Worm (Caenorhabditis elegans) whole organism, L4 larva: ENCODE measurements around the gene srw-15.

Source experiments
- Y105C5A.15 ChIP-seq: fragments of 200-800 bp; sonication (Bioruptor generic); IDR thresholded peaks from 2 replicates; pipeline ENCODE4 v1.3.6; 2022; ENCODE audit warnings: missing genetic modification characterization, missing compliant biosample characterization
- ZK546.5 ChIP-seq, 2 experiments: sonication (generic microtip); optimal IDR thresholded peaks; 2 replicates each; lab custom pipeline; 2017; ENCODE audit warnings: missing biosample characterization in 2 of 2, missing genetic modification characterization in 2 of 2
- aly-2 ChIP-seq: sonication (generic microtip); optimal IDR thresholded peaks from 2 replicates; lab custom pipeline; 2018; ENCODE audit warnings: missing biosample characterization, missing genetic modification characterization
- ceh-20 ChIP-seq: fragments of 200-800 bp; sonication (Bioruptor generic); IDR thresholded peaks from 2 replicates; pipeline ENCODE4 v1.3.6; 2022; ENCODE audit warnings: missing genetic modification reagents, missing genetic modification characterization, missing compliant biosample characterization
- ceh-44 ChIP-seq: fragments of 200-800 bp; sonication (Bioruptor generic); IDR thresholded peaks from 2 replicates; pipeline ENCODE4 v1.3.6; 2022; ENCODE audit warnings: missing genetic modification reagents, missing genetic modification characterization, missing compliant biosample characterization
- lin-13 ChIP-seq: fragments of 150-350 bp; optimal IDR thresholded peaks from 2 replicates; lab custom pipeline; 2014; ENCODE audit warnings: missing biosample characterization, missing genetic modification reagents, missing genetic modification characterization
- lin-15B ChIP-seq: fragments of 150-350 bp; sonication (generic microtip); optimal IDR thresholded peaks from 3 replicates; lab custom pipeline; 2014; ENCODE audit warnings: missing biosample characterization, missing genetic modification characterization
- lir-3 ChIP-seq: sonication (generic microtip); optimal IDR thresholded peaks from 2 replicates; lab custom pipeline; 2016; ENCODE audit warnings: mild to moderate bottlenecking, missing genetic modification characterization, missing compliant biosample characterization
- nhr-102 ChIP-seq: sonication (generic microtip); optimal IDR thresholded peaks from 2 replicates; lab custom pipeline; 2016; ENCODE audit warnings: mild to moderate bottlenecking, missing genetic modification characterization, moderate library complexity, missing compliant biosample characterization
- pqm-1 ChIP-seq: sonication (generic microtip); optimal IDR thresholded peaks from 2 replicates; lab custom pipeline; 2017; ENCODE audit warnings: missing biosample characterization, missing genetic modification characterization

ce11 chrV:15226206-15226605, 4.1 kb upstream of the srw-15 start:
- TF ChIP-seq lir-3 (tag; lab: Kevin White, UChicago) (no peak), lin-15B (tag; lab: Kevin White, UChicago) (no peak), aly-2 (tag; lab: Kevin White, UChicago) (no peak), ceh-20 (no peak), lin-13 (GFP tag; lab: Kevin White, UChicago) (no peak), Y105C5A.15 (GFP tag; lab: Robert Waterston, UW) (no peak), ZK546.5 (tag; optimal IDR thresholded peaks at IDR 0.05; lab: Kevin White, UChicago) (no peak), pqm-1 (peak; percentile 41), ceh-44 (GFP tag; lab: Robert Waterston, UW) (no peak), nhr-102 (no peak)
